Fruit fly (Drosophila melanogaster) whole organism, embryonic: ENCODE measurements around the gene LSm3.
A peak's percentile ranks its signal among the peaks of the same experiment; 100 is the strongest.

ENCODE experiments used
- Antp ChIP-seq: fragments of 200-800 bp; sonication (Bioruptor generic); optimal IDR thresholded peaks from 3 replicates; lab custom pipeline; 2016; ENCODE audit warnings: missing biosample characterization, missing genetic modification characterization
- Atf6 ChIP-seq: fragments of 200-800 bp; sonication (Bioruptor generic); IDR thresholded peaks from 2 replicates; pipeline ENCODE4 v1.3.6; 2022; ENCODE audit warnings: missing biosample characterization, missing genetic modification characterization
- Bteb2 ChIP-seq: fragments of 200-800 bp; sonication (Bioruptor generic); optimal IDR thresholded peaks from 2 replicates; lab custom pipeline; 2016; ENCODE audit warnings: missing biosample characterization, missing genetic modification characterization
- CG13287 ChIP-seq: fragments of 200-800 bp; sonication (Bioruptor generic); IDR thresholded peaks from 2 replicates; pipeline ENCODE4 v1.3.6; 2022; ENCODE audit warnings: missing biosample characterization, missing genetic modification characterization; ENCODE audit not compliant: partially characterized antibody
- CG15696 ChIP-seq: fragments of 200-800 bp; sonication (Bioruptor generic); optimal IDR thresholded peaks from 2 replicates; lab custom pipeline; 2019; ENCODE audit warnings: missing biosample characterization, mild to moderate bottlenecking, missing genetic modification characterization, moderate library complexity
- CG18011 ChIP-seq: fragments of 200-800 bp; sonication (Bioruptor generic); optimal IDR thresholded peaks from 2 replicates; lab custom pipeline; 2017; ENCODE audit warnings: missing biosample characterization, missing genetic modification characterization, mild to moderate bottlenecking, moderate library complexity, missing genotype
- CG2678 ChIP-seq: fragments of 200-800 bp; sonication (Bioruptor generic); optimal IDR thresholded peaks from 3 replicates; lab custom pipeline; 2019; ENCODE audit warnings: missing biosample characterization, mild to moderate bottlenecking, missing genetic modification characterization, moderate library complexity
- CG30403 ChIP-seq: fragments of 200-800 bp; sonication (Bioruptor generic); optimal IDR thresholded peaks from 3 replicates; lab custom pipeline; 2016; ENCODE audit warnings: missing biosample characterization, missing genetic modification characterization
- CG32532 ChIP-seq: fragments of 200-800 bp; sonication (Bioruptor generic); IDR thresholded peaks from 2 replicates; pipeline ENCODE4 v1.3.6; 2022; ENCODE audit warnings: missing biosample characterization, missing genetic modification characterization
- CG34224 ChIP-seq: fragments of 200-800 bp; sonication (Bioruptor generic); IDR thresholded peaks from 3 replicates; pipeline ENCODE4 v1.3.6; 2022; ENCODE audit warnings: missing biosample characterization, missing genetic modification characterization; ENCODE audit not compliant: partially characterized antibody
- CG4404 ChIP-seq: fragments of 200-800 bp; sonication (Bioruptor generic); IDR thresholded peaks from 2 replicates; pipeline ENCODE4 v1.3.6; 2022; ENCODE audit warnings: missing biosample characterization, missing genetic modification characterization
- CG4424 ChIP-seq: fragments of 200-800 bp; sonication (Bioruptor generic); optimal IDR thresholded peaks from 3 replicates; lab custom pipeline; 2016; ENCODE audit warnings: missing biosample characterization, missing genetic modification characterization
- CG5245 ChIP-seq: fragments of 200-800 bp; sonication (Bioruptor generic); optimal IDR thresholded peaks from 3 replicates; lab custom pipeline; 2016; ENCODE audit warnings: missing biosample characterization, missing genetic modification characterization
- CG9817 ChIP-seq: fragments of 200-800 bp; sonication (Bioruptor generic); optimal IDR thresholded peaks from 2 replicates; lab custom pipeline; 2018; ENCODE audit warnings: missing biosample characterization, mild to moderate bottlenecking, missing genetic modification characterization, moderate library complexity
- D19A ChIP-seq: fragments of 200-800 bp; optimal IDR thresholded peaks from 3 replicates; lab custom pipeline; 2019; ENCODE audit warnings: missing biosample characterization, mild to moderate bottlenecking, missing genetic modification characterization, moderate library complexity
- Dbx ChIP-seq: fragments of 200-800 bp; sonication (Bioruptor generic); IDR thresholded peaks from 3 replicates; pipeline ENCODE4 v1.3.6; 2022; ENCODE audit warnings: missing biosample characterization, missing genetic modification characterization
- E2f1 ChIP-seq: fragments of 200-800 bp; sonication (Bioruptor generic); IDR thresholded peaks from 2 replicates; pipeline ENCODE4 v1.3.6; 2022; ENCODE audit warnings: missing biosample characterization, missing genetic modification characterization
- E2f2 ChIP-seq: fragments of 200-800 bp; sonication (Bioruptor generic); IDR thresholded peaks from 2 replicates; pipeline ENCODE4 v1.3.6; 2022; ENCODE audit warnings: missing biosample characterization, missing genetic modification characterization
- ERR ChIP-seq: fragments of 200-800 bp; sonication (Bioruptor generic); optimal IDR thresholded peaks from 2 replicates; lab custom pipeline; 2016; ENCODE audit warnings: missing biosample characterization, missing genetic modification characterization
- Ets65A ChIP-seq: fragments of 200-800 bp; sonication (Bioruptor generic); peaks from one replicate; lab custom pipeline; 2016; ENCODE audit warnings: missing biosample characterization, missing genetic modification characterization
- HLH3B ChIP-seq: fragments of 200-800 bp; sonication (Bioruptor generic); IDR thresholded peaks from 2 replicates; pipeline ENCODE4 v1.3.6; 2022; ENCODE audit warnings: missing biosample characterization, missing genetic modification characterization
- HmgD ChIP-seq: fragments of 200-800 bp; sonication (Bioruptor generic); optimal IDR thresholded peaks from 3 replicates; lab custom pipeline; 2016; ENCODE audit warnings: missing biosample characterization, missing genetic modification characterization
- HmgZ ChIP-seq: fragments of 200-800 bp; sonication (Bioruptor generic); optimal IDR thresholded peaks from 2 replicates; lab custom pipeline; 2018; ENCODE audit warnings: missing biosample characterization, mild to moderate bottlenecking, missing genetic modification characterization
- Jarid2 ChIP-seq: fragments of 200-800 bp; sonication (Bioruptor generic); optimal IDR thresholded peaks from 3 replicates; lab custom pipeline; 2017; ENCODE audit warnings: mild to moderate bottlenecking, missing biosample characterization, missing genetic modification reagents, missing genetic modification characterization
- MBD-R2 ChIP-seq: fragments of 200-800 bp; sonication (Bioruptor generic); IDR thresholded peaks from 2 replicates; pipeline ENCODE4 v1.3.6; 2022; ENCODE audit warnings: missing biosample characterization, missing genetic modification characterization
- Oli ChIP-seq: fragments of 200-800 bp; sonication (Bioruptor generic); optimal IDR thresholded peaks from 2 replicates; lab custom pipeline; 2018; ENCODE audit warnings: missing biosample characterization, mild to moderate bottlenecking, missing genetic modification characterization, moderate library complexity
- Rx ChIP-seq: fragments of 200-800 bp; sonication (Bioruptor generic); IDR thresholded peaks from 2 replicates; pipeline ENCODE4 v1.3.6; 2022; ENCODE audit warnings: missing biosample characterization, missing genetic modification characterization
- Six4 ChIP-seq: fragments of 200-800 bp; sonication (Bioruptor generic); optimal IDR thresholded peaks from 2 replicates; lab custom pipeline; 2016; ENCODE audit warnings: missing biosample characterization, missing genetic modification characterization
- Spps ChIP-seq: fragments of 200-800 bp; sonication (Bioruptor generic); optimal IDR thresholded peaks from 2 replicates; lab custom pipeline; 2018; ENCODE audit warnings: missing biosample characterization, mild to moderate bottlenecking, missing genetic modification characterization
- Stat92E ChIP-seq, 3 experiments: fragments of >200 bp in 2 of 3; fragments of 200-800 bp in 1 of 3; sonication (Bioruptor generic) in 1 of 3; optimal IDR thresholded peaks; 2 replicates each; lab custom pipeline; 2017 to 2019; ENCODE audit warnings: missing biosample characterization in 3 of 3, missing genetic modification characterization in 3 of 3, mild to moderate bottlenecking in 1 of 3, moderate library complexity in 1 of 3
- aop ChIP-seq: fragments of 200-800 bp; sonication (Bioruptor generic); IDR thresholded peaks from 2 replicates; pipeline ENCODE4 v1.3.6; 2022; ENCODE audit warnings: missing biosample characterization, missing genetic modification characterization
- cato ChIP-seq: fragments of 200-800 bp; sonication (Bioruptor generic); optimal IDR thresholded peaks from 2 replicates; lab custom pipeline; 2016; ENCODE audit warnings: missing biosample characterization, missing genetic modification characterization, borderline replicate concordance
- danr ChIP-seq: fragments of 200-800 bp; sonication (Bioruptor generic); IDR thresholded peaks from 2 replicates; pipeline ENCODE4 v1.3.6; 2022; ENCODE audit warnings: missing biosample characterization, missing genetic modification characterization
- eve ChIP-seq, 2 experiments: fragments of >200 bp; optimal IDR thresholded peaks; 2 replicates each; lab custom pipeline; 2017; ENCODE audit warnings: missing biosample characterization in 2 of 2, missing genetic modification characterization in 2 of 2
- eyg ChIP-seq: fragments of 200-800 bp; sonication (Bioruptor generic); optimal IDR thresholded peaks from 3 replicates; lab custom pipeline; 2016; ENCODE audit warnings: missing biosample characterization, missing genetic modification characterization
- kah ChIP-seq: fragments of 200-800 bp; sonication (Bioruptor generic); optimal IDR thresholded peaks from 2 replicates; lab custom pipeline; 2018; ENCODE audit warnings: missing biosample characterization, mild to moderate bottlenecking, missing genetic modification characterization
- ken ChIP-seq: fragments of 200-800 bp; sonication (Bioruptor generic); IDR thresholded peaks from 3 replicates; pipeline ENCODE4 v1.3.6; 2022; ENCODE audit warnings: missing biosample characterization, missing genetic modification characterization
- lbe ChIP-seq: fragments of 200-800 bp; sonication (Bioruptor generic); optimal IDR thresholded peaks from 2 replicates; lab custom pipeline; 2016; ENCODE audit warnings: missing biosample characterization, mild to moderate bottlenecking, missing genetic modification characterization
- maf-S ChIP-seq: fragments of 200-800 bp; sonication (Bioruptor generic); optimal IDR thresholded peaks from 2 replicates; lab custom pipeline; 2016; ENCODE audit warnings: missing biosample characterization, missing genetic modification characterization
- mam ChIP-seq: fragments of 200-800 bp; sonication (Bioruptor generic); optimal IDR thresholded peaks from 3 replicates; lab custom pipeline; 2016; ENCODE audit warnings: missing biosample characterization, missing genetic modification characterization
- otp ChIP-seq: fragments of 200-800 bp; sonication (Bioruptor generic); IDR thresholded peaks from 3 replicates; pipeline ENCODE4, ENCODE4 v1.3.6; 2022; ENCODE audit warnings: missing biosample characterization, missing genetic modification characterization
- rib ChIP-seq: fragments of 200-800 bp; sonication (Bioruptor generic); IDR thresholded peaks from 2 replicates; pipeline ENCODE4 v1.3.6; 2022; ENCODE audit warnings: missing biosample characterization, missing genetic modification characterization
- sob ChIP-seq: fragments of 200-800 bp; sonication (Bioruptor generic); IDR thresholded peaks from 2 replicates; pipeline ENCODE4 v1.3.6; 2022; ENCODE audit warnings: missing biosample characterization, missing genetic modification characterization
- ssp ChIP-seq: fragments of 200-800 bp; sonication (Bioruptor generic); IDR thresholded peaks from 2 replicates; pipeline ENCODE4 v1.3.6; 2022; ENCODE audit warnings: missing biosample characterization, missing genetic modification characterization
- sug ChIP-seq: fragments of 200-800 bp; optimal IDR thresholded peaks from 2 replicates; lab custom pipeline; 2019; ENCODE audit warnings: missing biosample characterization, mild to moderate bottlenecking, missing genetic modification characterization, moderate library complexity
- tna ChIP-seq: fragments of 200-800 bp; sonication (Bioruptor generic); IDR thresholded peaks from 2 replicates; pipeline ENCODE4 v1.3.6; 2022; ENCODE audit warnings: missing biosample characterization, missing genetic modification characterization; ENCODE audit not compliant: partially characterized antibody
- trh ChIP-seq: fragments of 200-800 bp; sonication (Bioruptor generic); optimal IDR thresholded peaks from 2 replicates; lab custom pipeline; 2016; ENCODE audit warnings: missing biosample characterization, missing genetic modification characterization
- ttk ChIP-seq: fragments of 200-800 bp; sonication (Bioruptor generic); IDR thresholded peaks from 2 replicates; pipeline ENCODE4 v2.1.2; 2022; ENCODE audit warnings: missing biosample characterization, missing genetic modification characterization
- twi ChIP-seq: fragments of 200-800 bp; optimal IDR thresholded peaks from 2 replicates; lab custom pipeline; 2019; ENCODE audit warnings: missing biosample characterization, mild to moderate bottlenecking, missing genetic modification characterization, moderate library complexity
- vvl ChIP-seq: fragments of 200-800 bp; sonication (Bioruptor generic); IDR thresholded peaks from 2 replicates; pipeline ENCODE4 v1.3.6; 2022; ENCODE audit warnings: missing biosample characterization, missing genetic modification characterization
- wor ChIP-seq: fragments of 200-800 bp; sonication (Bioruptor generic); IDR thresholded peaks from 2 replicates; pipeline ENCODE4 v1.3.6; 2022; ENCODE audit warnings: missing biosample characterization, missing genetic modification characterization

Gene LSm3

dm6 chr3R:24010637-24011214, 14.7 kb downstream of the LSm3 start (continued):
- no peak for TF ChIP-seq CG34224 (GFP tag; lab: Robert Waterston, UW)
- TF ChIP-seq Jarid2 (GFP tag; lab: Kevin White, UChicago): no peak
- TF ChIP-seq CG30403: peak; percentile 50
- TF ChIP-seq Stat92E (GFP tag; optimal IDR thresholded peaks at IDR 0.05; lab: Kevin White, UChicago): no peak
- TF ChIP-seq D19A: peak; percentile 25
- TF ChIP-seq rib (GFP tag; lab: Robert Waterston, UW): 0 out of 2 replicates have a peak, but pooled peaks have one; percentile 63
- no peak for TF ChIP-seq HmgD (GFP tag; lab: Kevin White, UChicago)
- peak; percentile 53; the same call in 1 of the 2 replicates for TF ChIP-seq sob (GFP tag; lab: Robert Waterston, UW)
- no peak for TF ChIP-seq aop (GFP tag; lab: Robert Waterston, UW)
- TF ChIP-seq CG4424 (GFP tag; lab: Kevin White, UChicago): peak; percentile 33
- peak; percentile 47; the same call in 1 of the 2 replicates for TF ChIP-seq E2f2
- no peak for TF ChIP-seq CG13287 (GFP tag; lab: Robert Waterston, UW)
- no peak for TF ChIP-seq Bteb2
- peak; percentile 9 for TF ChIP-seq Antp
- TF ChIP-seq wor (GFP tag; lab: Robert Waterston, UW): no peak
- peak; percentile 76 for TF ChIP-seq Atf6
- TF ChIP-seq CG9817 (tag; lab: Kevin White, UChicago): peak; percentile 53
- TF ChIP-seq twi (tag; lab: Kevin White, UChicago): no peak
- peak; percentile 72 for TF ChIP-seq HLH3B (GFP tag; lab: Robert Waterston, UW)
- TF ChIP-seq CG32532: peak; percentile 78; the same call in 1 of the 2 replicates
- peak; percentile 54 for TF ChIP-seq Oli
- no peak for TF ChIP-seq Six4 (GFP tag; lab: Kevin White, UChicago)
- peak; percentile 69 for TF ChIP-seq CG2678 (tag; lab: Kevin White, UChicago)
- TF ChIP-seq sug (tag; lab: Kevin White, UChicago): peak; percentile 9
- TF ChIP-seq Spps (tag; lab: Kevin White, UChicago): no peak
- no peak for TF ChIP-seq lbe (GFP tag; lab: Kevin White, UChicago)
- TF ChIP-seq HmgZ (tag; lab: Kevin White, UChicago): peak; percentile 34
- no peak for TF ChIP-seq tna (GFP tag; lab: Robert Waterston, UW)
- peak; percentile 52 for TF ChIP-seq Ets65A (GFP tag; lab: Kevin White, UChicago)
- TF ChIP-seq vvl: peak; percentile 61
- no peak for TF ChIP-seq eyg (GFP tag; lab: Kevin White, UChicago)
- peak; percentile 64 for TF ChIP-seq danr (GFP tag; lab: Robert Waterston, UW)
- TF ChIP-seq CG5245 (GFP tag; lab: Kevin White, UChicago): peak; percentile 4
- TF ChIP-seq MBD-R2 (GFP tag; lab: Robert Waterston, UW): peak; percentile 32; the same call in 1 of the 2 replicates
- TF ChIP-seq kah (GFP tag; lab: Kevin White, UChicago): no peak
- TF ChIP-seq eve (GFP tag; optimal IDR thresholded peaks at IDR 0.05; lab: Kevin White, UChicago): peak in 1 of 2 experiments; percentile 73
- TF ChIP-seq otp (GFP tag; lab: Robert Waterston, UW): peak; percentile 61; the same call in 1 of the 3 replicates
- no peak for TF ChIP-seq CG15696
- TF ChIP-seq ken: peak; percentile 45; the same call in 1 of the 3 replicates
- peak; percentile 44; the same call in 1 of the 2 replicates for TF ChIP-seq ssp
- no peak for TF ChIP-seq ERR (GFP tag; lab: Kevin White, UChicago)
- peak; percentile 5 for TF ChIP-seq cato (GFP tag; lab: Kevin White, UChicago)
- peak; percentile 72 for TF ChIP-seq E2f1 (GFP tag; lab: Robert Waterston, UW)
- no peak for TF ChIP-seq CG18011 (GFP tag; lab: Kevin White, UChicago)
- TF ChIP-seq trh: no peak
- peak; percentile 18 for TF ChIP-seq mam (GFP tag; lab: Kevin White, UChicago)
- no peak for TF ChIP-seq maf-S (GFP tag; lab: Kevin White, UChicago)
- no peak for TF ChIP-seq Rx (GFP tag; lab: Robert Waterston, UW)
- peak; percentile 83 for TF ChIP-seq Dbx (GFP tag; lab: Robert Waterston, UW)
- peak; percentile 55; the same call in 1 of the 2 replicates for TF ChIP-seq ttk (GFP tag; lab: Robert Waterston, UW)
- peak; percentile 33 for TF ChIP-seq CG4404 (GFP tag; lab: Robert Waterston, UW)
